Worm (Caenorhabditis elegans): ENCODE measurements around the gene rip-1.
A peak's percentile ranks its signal among the peaks of the same experiment; 100 is the strongest.

The rip-1 gene

DNA sequence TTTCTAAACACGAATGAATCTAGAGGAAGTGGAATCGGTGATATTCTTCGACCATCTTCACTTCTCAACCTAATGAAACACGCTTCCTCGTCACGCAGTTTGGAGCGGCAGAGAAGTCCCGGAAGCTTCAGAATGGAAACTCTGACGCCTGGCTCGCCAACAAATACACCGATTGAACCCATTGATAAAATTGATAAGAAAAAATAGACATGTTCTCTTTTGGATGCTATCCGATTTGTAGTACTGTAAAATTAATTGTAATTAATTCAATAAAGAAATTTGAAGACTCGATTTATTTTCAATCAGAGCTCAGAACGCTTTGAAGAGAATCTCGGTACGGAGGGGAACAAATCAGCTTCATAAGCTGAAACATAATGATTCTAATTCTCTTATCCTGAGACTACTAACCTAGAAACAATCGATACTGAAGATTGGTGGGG lies 44.0 kb downstream of the rip-1 start:
- TF ChIP-seq unc-86 (tag; optimal IDR thresholded peaks at IDR 0.05) (no peak), ama-1 (optimal IDR thresholded peaks at IDR 0.05) (peak; percentile 2)

DNA sequence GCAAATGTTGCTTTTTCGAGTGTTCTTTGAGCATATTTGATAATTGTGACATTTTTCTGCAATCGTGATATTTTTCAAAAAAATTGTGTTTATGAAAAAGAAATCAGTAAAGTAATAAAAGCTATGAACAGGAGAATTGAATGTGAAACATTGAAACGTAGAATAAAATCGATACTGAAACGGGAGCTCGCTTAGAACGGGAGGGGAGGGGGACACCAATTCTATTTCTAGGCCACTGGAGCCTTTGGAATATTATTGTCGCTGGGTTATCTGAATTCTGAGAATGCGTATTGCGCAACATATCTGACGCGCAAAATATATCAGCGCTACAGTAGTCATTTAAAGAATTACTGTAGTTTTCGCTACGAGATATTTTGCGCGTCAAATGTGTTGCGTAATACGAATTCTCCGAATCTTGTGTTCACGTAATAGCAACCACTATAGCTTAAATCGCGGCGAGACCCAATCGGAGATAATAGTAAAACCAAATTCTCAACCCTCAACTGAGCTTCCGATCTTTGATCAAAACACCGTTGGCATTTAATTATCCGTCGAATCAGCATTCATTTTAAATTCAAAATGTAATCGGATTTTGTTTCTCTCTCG lies 46.5 kb downstream of the rip-1 start, which contains the start of the genes blos-1 and best-18:
Gene blos-1 (minus strand): TSS at position 58 of the 606 bp plus-strand sequence.
Gene best-18 (plus strand): TSS at position 508 of the 606 bp plus-strand sequence.
- peak; percentile 64 for TF ChIP-seq ceh-48 (tag; optimal IDR thresholded peaks at IDR 0.05)
- TF ChIP-seq ceh-45 (GFP tag; IDR thresholded peaks at IDR 0.05) = no peak

DNA sequence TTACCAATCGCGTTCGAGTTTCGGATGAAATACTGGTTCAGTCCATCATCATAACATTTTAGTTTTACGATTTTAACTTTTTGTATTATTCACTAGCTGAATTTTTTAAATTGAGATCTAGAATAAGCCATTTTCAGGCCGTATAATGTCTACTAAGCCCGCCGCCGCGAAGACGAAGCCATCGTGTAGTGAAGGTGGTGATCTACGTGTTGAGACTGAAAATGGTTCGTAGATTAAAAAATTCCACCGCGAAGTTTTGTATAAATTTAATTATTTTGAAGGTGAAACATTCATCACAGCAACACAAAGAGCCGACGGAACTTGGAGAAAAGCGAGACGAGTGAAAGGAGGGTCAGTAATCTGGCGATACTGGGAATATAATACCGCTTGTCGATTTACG lies 48.8 kb downstream of the rip-1 start, which contains the start of gene T20G5.9:
Gene T20G5.9 (plus strand): TSS at position 138 of the 400 bp plus-strand sequence.
- TF ChIP-seq ama-1 (optimal IDR thresholded peaks at IDR 0.05) = peak; percentile 7
- no peak for TF ChIP-seq ceh-19 (GFP tag; optimal IDR thresholded peaks at IDR 0.05)
- no peak for TF ChIP-seq T23F11.4 (GFP tag; optimal IDR thresholded peaks at IDR 0.05)
